Fruit fly (Drosophila melanogaster): ENCODE results near the gene Ada2b.

DNA sequence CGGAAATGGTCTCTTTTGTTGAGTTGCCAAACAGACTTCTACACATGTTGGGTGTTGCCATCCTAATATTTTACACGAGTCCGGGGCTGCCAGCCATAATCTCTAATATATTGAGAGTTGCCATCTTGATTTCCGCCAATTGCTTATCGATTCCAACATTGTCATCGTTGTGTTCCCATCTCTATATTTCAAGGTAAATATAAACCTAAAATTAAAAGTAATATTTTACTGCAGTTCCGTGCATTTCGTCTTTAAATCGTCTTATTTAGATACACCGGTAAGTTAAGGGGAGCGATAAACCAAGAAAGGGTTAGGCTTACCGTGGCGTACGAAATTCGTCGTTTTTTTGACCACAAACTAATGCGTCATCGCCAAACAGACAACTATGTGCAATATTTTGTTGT lies 6.9 kb downstream of the Ada2b start, which contains the start of gene PolI:
- TF ChIP-seq CG6854 (GFP tag; optimal IDR thresholded peaks at IDR 0.05) (no peak), net (GFP tag; optimal IDR thresholded peaks at IDR 0.05) (no peak), Ets96B (tag; optimal IDR thresholded peaks at IDR 0.05) (no peak), fkh (GFP tag; optimal IDR thresholded peaks at IDR 0.05) (peak; percentile 75), Hr4 (GFP tag; optimal IDR thresholded peaks at IDR 0.05) (no peak), CG11902 (GFP tag; optimal IDR thresholded peaks at IDR 0.05) (no peak), Sox14 (GFP tag; optimal IDR thresholded peaks at IDR 0.05) (peak; percentile 36), Hr39 (GFP tag; optimal IDR thresholded peaks at IDR 0.05) (no peak), CG7368 (GFP tag; optimal IDR thresholded peaks at IDR 0.05) (no peak)

Data from whole organism, prepupa.